Worm (Caenorhabditis elegans): Measurements from ENCODE around the gene T07A5.7.

DNA sequence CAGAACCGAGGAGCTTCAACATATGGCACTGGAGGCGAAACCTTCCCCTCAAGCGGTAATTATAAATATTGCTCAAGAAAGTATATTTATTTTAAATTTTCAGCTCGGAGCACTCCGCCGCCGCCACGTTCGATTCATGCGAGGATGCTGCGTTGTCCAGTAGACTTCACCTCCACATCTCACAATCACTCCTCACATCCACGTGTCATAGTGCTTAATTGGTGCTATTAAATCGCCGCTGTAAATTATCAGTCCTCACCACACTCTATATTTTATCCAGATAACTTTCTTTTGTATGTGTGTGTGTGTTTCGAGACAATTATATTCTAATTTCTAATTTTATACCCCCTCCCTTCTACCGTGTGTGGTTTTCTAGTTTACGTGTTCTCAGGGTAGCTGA lies 43.7 kb upstream of the T07A5.7 start:
- TF ChIP-seq med-1 (GFP tag; optimal IDR thresholded peaks at IDR 0.05; ENCODE audit: insufficient read depth) = no peak
- no peak for TF ChIP-seq flt-1 (GFP tag; IDR thresholded peaks at IDR 0.05)
- TF ChIP-seq ref-1 (GFP tag; conservative IDR thresholded peaks at IDR 0.05) = no peak
- TF ChIP-seq T22C8.4 (GFP tag; IDR thresholded peaks at IDR 0.05) = no peak

Data from whole organism, midembryonic.